Fruit fly (Drosophila melanogaster): Measurements from ENCODE around the gene CG6299.

Gene CG6299

dm6 chrX:15484451-15485032 is 22.0 kb downstream of the CG6299 start (continued):
- peak; percentile 66 for TF ChIP-seq Scr (GFP tag; IDR thresholded peaks at IDR 0.05; ENCODE audit: partially characterized antibody)
- peak; percentile 56 for TF ChIP-seq stwl (tag; optimal IDR thresholded peaks at IDR 0.05)
- no peak for TF ChIP-seq seq (GFP tag; IDR thresholded peaks at IDR 0.05)
- no peak for TF ChIP-seq cwo (GFP tag; optimal IDR thresholded peaks at IDR 0.05)
- TF ChIP-seq CG14050 (GFP tag; IDR thresholded peaks at IDR 0.05), result no peak
- TF ChIP-seq ken (GFP tag; IDR thresholded peaks at IDR 0.05), result no peak
- peak; percentile 25; the same call in 1 of the 2 replicates for TF ChIP-seq CG42726 (GFP tag; IDR thresholded peaks at IDR 0.05; ENCODE audit: partially characterized antibody)
- TF ChIP-seq CkIIα-i1 (GFP tag; IDR thresholded peaks at IDR 0.05), result no peak
- TF ChIP-seq br (optimal IDR thresholded peaks at IDR 0.05), result no peak
- TF ChIP-seq ara (GFP tag; IDR thresholded peaks at IDR 0.05), result no peak
- no peak for TF ChIP-seq sd (tag; optimal IDR thresholded peaks at IDR 0.05)
- TF ChIP-seq unc-4 (GFP tag; IDR thresholded peaks at IDR 0.05; ENCODE audit: partially characterized antibody), result 0 out of 2 replicates have a peak, but pooled peaks have one; percentile 40
- TF ChIP-seq nerfin-2 (GFP tag; IDR thresholded peaks at IDR 0.05; ENCODE audit: partially characterized antibody), result peak; percentile 58; the same call in 1 of the 2 replicates
- TF ChIP-seq knrl (GFP tag; IDR thresholded peaks at IDR 0.05; ENCODE audit: partially characterized antibody), result no peak; the same call in 2 of the 3 replicates
- no peak for TF ChIP-seq Nf-YC (tag; optimal IDR thresholded peaks at IDR 0.05)
- TF ChIP-seq Tbp (GFP tag; optimal IDR thresholded peaks at IDR 0.05), result no peak
- TF ChIP-seq CG10147 (GFP tag; optimal IDR thresholded peaks at IDR 0.05), result no peak
- TF ChIP-seq pita (GFP tag; optimal IDR thresholded peaks at IDR 0.05), result no peak
- no peak for TF ChIP-seq CG2889 (GFP tag; IDR thresholded peaks at IDR 0.05)
- TF ChIP-seq CG11560 (tag; IDR thresholded peaks at IDR 0.05), result no peak
- no peak for TF ChIP-seq peb (GFP tag; IDR thresholded peaks at IDR 0.05)
- peak; percentile 56; the same call in 1 of the 3 replicates for TF ChIP-seq CG14860 (GFP tag; IDR thresholded peaks at IDR 0.05; ENCODE audit: partially characterized antibody)
- no peak for TF ChIP-seq Ets65A (GFP tag)
- TF ChIP-seq sr (GFP tag; IDR thresholded peaks at IDR 0.05), result peak; percentile 95
- peak; percentile 57; the same call in 1 of the 2 replicates for TF ChIP-seq amos (GFP tag; IDR thresholded peaks at IDR 0.05; ENCODE audit: partially characterized antibody)
- no peak for TF ChIP-seq CG12744 (GFP tag; optimal IDR thresholded peaks at IDR 0.05)
- TF ChIP-seq salm (tag; optimal IDR thresholded peaks at IDR 0.05), result no peak
- TF ChIP-seq eyg (GFP tag; optimal IDR thresholded peaks at IDR 0.05), result no peak
- peak; percentile 60; the same call in 1 of the 2 replicates for TF ChIP-seq ato (GFP tag; IDR thresholded peaks at IDR 0.05; ENCODE audit: partially characterized antibody)
- TF ChIP-seq CG17802 (tag; optimal IDR thresholded peaks at IDR 0.05), result no peak
- no peak for TF ChIP-seq ac (GFP tag; optimal IDR thresholded peaks at IDR 0.05)
- TF ChIP-seq grau (tag; optimal IDR thresholded peaks at IDR 0.05), result no peak
- TF ChIP-seq CG18011 (GFP tag; optimal IDR thresholded peaks at IDR 0.05), result peak; percentile 3
- TF ChIP-seq CG17612 (GFP tag; IDR thresholded peaks at IDR 0.05), result no peak
- TF ChIP-seq zen (tag; optimal IDR thresholded peaks at IDR 0.05), result no peak
- no peak for TF ChIP-seq CG17568 (GFP tag; optimal IDR thresholded peaks at IDR 0.05)
- peak; percentile 64; the same call in 1 of the 3 replicates for TF ChIP-seq hb (GFP tag; IDR thresholded peaks at IDR 0.05; ENCODE audit: partially characterized antibody)
- no peak for TF ChIP-seq CG17385 (GFP tag; optimal IDR thresholded peaks at IDR 0.05)
- TF ChIP-seq Med (GFP tag), result peak; percentile 9
- peak; percentile 59 for TF ChIP-seq CG2116 (GFP tag; optimal IDR thresholded peaks at IDR 0.05)
- TF ChIP-seq Hand (GFP tag; optimal IDR thresholded peaks at IDR 0.05), result no peak
- no peak for TF ChIP-seq CG12104 (GFP tag; optimal IDR thresholded peaks at IDR 0.05)
- TF ChIP-seq CG15514 (GFP tag; optimal IDR thresholded peaks at IDR 0.05), result peak; percentile 3
- peak in 1 of 2 experiments; percentile 29 for TF ChIP-seq Pdp1 (GFP tag; optimal IDR thresholded peaks at IDR 0.05)
- no peak for TF ChIP-seq CG17186 (GFP tag; optimal IDR thresholded peaks at IDR 0.05)
- peak; percentile 40 for TF ChIP-seq BEAF-32 (GFP tag; optimal IDR thresholded peaks at IDR 0.05)
- no peak for TF ChIP-seq Mes4 (GFP tag; optimal IDR thresholded peaks at IDR 0.05)
- TF ChIP-seq HLHmδ (GFP tag; optimal IDR thresholded peaks at IDR 0.05), result no peak
- no peak for TF ChIP-seq Ravus (GFP tag; IDR thresholded peaks at IDR 0.05)
